Fruit fly (Drosophila melanogaster) whole organism, embryonic: ENCODE measurements around the gene Bicra.

Experiments used
- CG10959 ChIP-seq: fragments of 200-800 bp; sonication (Bioruptor generic); IDR thresholded peaks from 2 replicates; pipeline ENCODE4 v1.3.6; 2022; ENCODE audit warnings: missing biosample characterization, missing genetic modification characterization
- CG12155 ChIP-seq: fragments of 200-800 bp; sonication (Bioruptor generic); optimal IDR thresholded peaks from 3 replicates; lab custom pipeline; 2016; ENCODE audit warnings: missing biosample characterization, missing genetic modification characterization
- CG12744 ChIP-seq: fragments of 200-800 bp; sonication (Bioruptor generic); optimal IDR thresholded peaks from 2 replicates; lab custom pipeline; 2016; ENCODE audit warnings: missing biosample characterization, missing genetic modification characterization
- CG13123 ChIP-seq: fragments of 200-800 bp; sonication (Bioruptor generic); optimal IDR thresholded peaks from 2 replicates; lab custom pipeline; 2016; ENCODE audit warnings: missing biosample characterization, missing genetic modification characterization
- CG14050 ChIP-seq: fragments of 200-800 bp; sonication (Bioruptor generic); IDR thresholded peaks from 3 replicates; pipeline ENCODE4 v1.3.6; 2022; ENCODE audit warnings: missing biosample characterization, missing genetic modification characterization
- CG17186 ChIP-seq: fragments of 200-800 bp; sonication (Bioruptor generic); optimal IDR thresholded peaks from 3 replicates; lab custom pipeline; 2017; ENCODE audit warnings: missing biosample characterization, missing genetic modification reagents, missing genetic modification characterization
- CG17359 ChIP-seq: fragments of 200-800 bp; sonication (Bioruptor generic); optimal IDR thresholded peaks from 3 replicates; lab custom pipeline; 2018; ENCODE audit warnings: missing biosample characterization, mild to moderate bottlenecking, missing genetic modification characterization, moderate library complexity
- CG18476 ChIP-seq: fragments of 200-800 bp; sonication (Bioruptor generic); optimal IDR thresholded peaks from 2 replicates; lab custom pipeline; 2016; ENCODE audit warnings: missing biosample characterization, mild to moderate bottlenecking, missing genetic modification characterization
- CG2116 ChIP-seq: fragments of 200-800 bp; sonication (Bioruptor generic); optimal IDR thresholded peaks from 3 replicates; lab custom pipeline; 2018; ENCODE audit warnings: missing biosample characterization, mild to moderate bottlenecking, missing genetic modification characterization
- CG30020 ChIP-seq: fragments of 200-800 bp; optimal IDR thresholded peaks from 2 replicates; lab custom pipeline; 2019; ENCODE audit warnings: missing biosample characterization, mild to moderate bottlenecking, missing genetic modification characterization, moderate library complexity
- CG30403 ChIP-seq: fragments of 200-800 bp; sonication (Bioruptor generic); optimal IDR thresholded peaks from 3 replicates; lab custom pipeline; 2016; ENCODE audit warnings: missing biosample characterization, missing genetic modification characterization
- CG3163 ChIP-seq: fragments of 200-800 bp; sonication (Bioruptor generic); optimal IDR thresholded peaks from 3 replicates; lab custom pipeline; 2016; ENCODE audit warnings: missing biosample characterization, missing genetic modification characterization
- CG3726 ChIP-seq: fragments of 200-800 bp; sonication (Bioruptor generic); IDR thresholded peaks from 3 replicates; pipeline ENCODE4, ENCODE4 v1.3.6; 2022; ENCODE audit warnings: missing biosample characterization, missing genetic modification characterization
- CG6765 ChIP-seq: fragments of 200-800 bp; sonication (Bioruptor generic); optimal IDR thresholded peaks from 3 replicates; lab custom pipeline; 2017; ENCODE audit warnings: missing biosample characterization, mild to moderate bottlenecking, missing genetic modification characterization
- CG7357 ChIP-seq: fragments of 200-800 bp; sonication (Bioruptor generic); IDR thresholded peaks from 3 replicates; pipeline ENCODE4 v1.3.6; 2022; ENCODE audit warnings: missing biosample characterization, missing genetic modification characterization
- CG7928 ChIP-seq: fragments of 200-800 bp; sonication (Bioruptor generic); optimal IDR thresholded peaks from 2 replicates; lab custom pipeline; 2017; ENCODE audit warnings: missing biosample characterization, mild to moderate bottlenecking, missing genetic modification characterization
- CG9609 ChIP-seq: fragments of 200-800 bp; sonication (Bioruptor generic); optimal IDR thresholded peaks from 3 replicates; lab custom pipeline; 2016; ENCODE audit warnings: missing biosample characterization, missing genetic modification characterization
- D19A ChIP-seq: fragments of 200-800 bp; optimal IDR thresholded peaks from 3 replicates; lab custom pipeline; 2019; ENCODE audit warnings: missing biosample characterization, mild to moderate bottlenecking, missing genetic modification characterization, moderate library complexity
- Dp ChIP-seq: fragments of 200-800 bp; sonication (Bioruptor generic); optimal IDR thresholded peaks from 2 replicates; lab custom pipeline; 2018; ENCODE audit warnings: missing biosample characterization, mild to moderate bottlenecking, missing genetic modification characterization, moderate library complexity
- Ets97D ChIP-seq: fragments of 200-800 bp; sonication (Bioruptor generic); optimal IDR thresholded peaks from 3 replicates; lab custom pipeline; 2016; ENCODE audit warnings: missing biosample characterization, missing genetic modification characterization
- Gsc ChIP-seq: fragments of 200-800 bp; sonication (Bioruptor generic); IDR thresholded peaks from 2 replicates; pipeline ENCODE4 v1.3.6; 2022; ENCODE audit warnings: missing biosample characterization, missing genetic modification characterization
- Hr78 ChIP-seq, 2 experiments: fragments of 200-800 bp in 1 of 2; fragments of >200 bp in 1 of 2; sonication (Bioruptor generic) in 1 of 2; optimal IDR thresholded peaks; 2 replicates each; lab custom pipeline; 2017 to 2019; ENCODE audit warnings: missing biosample characterization in 2 of 2, missing genetic modification characterization in 2 of 2, mild to moderate bottlenecking in 1 of 2, moderate library complexity in 1 of 2
- Kr ChIP-seq: fragments of 200-800 bp; sonication (Bioruptor generic); optimal IDR thresholded peaks from 2 replicates; lab custom pipeline; 2017; ENCODE audit warnings: missing biosample characterization, mild to moderate bottlenecking, missing genetic modification characterization
- abd-A ChIP-seq: fragments of 200-800 bp; sonication (Bioruptor generic); optimal IDR thresholded peaks from 3 replicates; lab custom pipeline; 2019; ENCODE audit warnings: missing biosample characterization, mild to moderate bottlenecking, missing genetic modification characterization, moderate library complexity
- al ChIP-seq: fragments of 200-800 bp; sonication (Bioruptor generic); IDR thresholded peaks from 2 replicates; pipeline ENCODE4 v1.3.6; 2022; ENCODE audit warnings: missing biosample characterization, missing genetic modification characterization
- ap ChIP-seq: fragments of 200-800 bp; sonication (Bioruptor generic); IDR thresholded peaks from 2 replicates; pipeline ENCODE4 v1.3.6; 2022; ENCODE audit warnings: missing biosample characterization, missing genetic modification characterization
- caup ChIP-seq: fragments of 200-800 bp; sonication (Bioruptor generic); optimal IDR thresholded peaks from 3 replicates; lab custom pipeline; 2017; ENCODE audit warnings: missing biosample characterization, mild to moderate bottlenecking, missing genetic modification characterization, moderate library complexity; ENCODE audit not compliant: severe bottlenecking
- croc ChIP-seq: fragments of 200-800 bp; sonication (Bioruptor generic); conservative IDR thresholded peaks from 3 replicates; pipeline ENCODE4 v1.3.6; 2022; ENCODE audit warnings: missing biosample characterization, missing genetic modification characterization
- dm ChIP-seq: fragments of 200-800 bp; sonication (Bioruptor generic); optimal IDR thresholded peaks from 3 replicates; lab custom pipeline; 2016; ENCODE audit warnings: missing biosample characterization, missing genetic modification characterization
- dysf ChIP-seq: fragments of 200-800 bp; sonication (Bioruptor generic); IDR thresholded peaks from 3 replicates; pipeline ENCODE4 v1.3.6; 2022; ENCODE audit warnings: missing biosample characterization, missing genetic modification characterization
- eyg ChIP-seq: fragments of 200-800 bp; sonication (Bioruptor generic); optimal IDR thresholded peaks from 3 replicates; lab custom pipeline; 2016; ENCODE audit warnings: missing biosample characterization, missing genetic modification characterization
- fru ChIP-seq: fragments of >200 bp; optimal IDR thresholded peaks from 2 replicates; lab custom pipeline; 2017
- gem ChIP-seq: fragments of 200-800 bp; sonication (Bioruptor generic); optimal IDR thresholded peaks from 2 replicates; lab custom pipeline; 2019; ENCODE audit warnings: missing biosample characterization, mild to moderate bottlenecking, missing genetic modification characterization, moderate library complexity
- h ChIP-seq: fragments of >200 bp; optimal IDR thresholded peaks from 2 replicates; lab custom pipeline; 2017
- jing ChIP-seq: fragments of 200-800 bp; sonication (Bioruptor generic); optimal IDR thresholded peaks from 2 replicates; lab custom pipeline; 2018; ENCODE audit warnings: missing biosample characterization, mild to moderate bottlenecking, missing genetic modification characterization
- jumu ChIP-seq: fragments of 200-800 bp; sonication (Bioruptor generic); optimal IDR thresholded peaks from 3 replicates; lab custom pipeline; 2016; ENCODE audit warnings: missing biosample characterization, missing genetic modification characterization
- klu ChIP-seq: fragments of 200-800 bp; sonication (Bioruptor generic); IDR thresholded peaks from 2 replicates; pipeline ENCODE4 v1.3.6; 2022; ENCODE audit warnings: missing biosample characterization, missing genetic modification characterization
- knrl ChIP-seq: fragments of 200-800 bp; sonication (Bioruptor generic); IDR thresholded peaks from 3 replicates; pipeline ENCODE4 v1.3.6; 2022; ENCODE audit warnings: missing biosample characterization, missing genetic modification characterization; ENCODE audit not compliant: partially characterized antibody
- luna ChIP-seq: fragments of 200-800 bp; sonication (Bioruptor generic); optimal IDR thresholded peaks from 2 replicates; lab custom pipeline; 2016; ENCODE audit warnings: missing biosample characterization, missing genetic modification characterization
- mirr ChIP-seq: fragments of 200-800 bp; sonication (Bioruptor generic); optimal IDR thresholded peaks from 3 replicates; lab custom pipeline; 2018; ENCODE audit warnings: missing biosample characterization, mild to moderate bottlenecking, missing genetic modification characterization
- sens ChIP-seq: fragments of 200-800 bp; sonication (Bioruptor generic); peaks from one replicate; lab custom pipeline; 2016; ENCODE audit warnings: missing biosample characterization, missing genetic modification characterization
- sim ChIP-seq: fragments of 200-800 bp; sonication (Bioruptor generic); IDR thresholded peaks from 2 replicates; pipeline ENCODE4 v1.3.6; 2022; ENCODE audit warnings: missing biosample characterization, missing genetic modification characterization
- sisA ChIP-seq: fragments of 200-800 bp; sonication (Bioruptor generic); IDR thresholded peaks from 2 replicates; pipeline ENCODE4 v1.3.6; 2022; ENCODE audit warnings: missing biosample characterization, missing genetic modification characterization
- sr ChIP-seq: fragments of 200-800 bp; sonication (Bioruptor generic); IDR thresholded peaks from 3 replicates; pipeline ENCODE4 v1.3.6; 2022; ENCODE audit warnings: missing biosample characterization, missing genetic modification characterization
- ssp ChIP-seq: fragments of 200-800 bp; sonication (Bioruptor generic); IDR thresholded peaks from 2 replicates; pipeline ENCODE4 v1.3.6; 2022; ENCODE audit warnings: missing biosample characterization, missing genetic modification characterization
- tin ChIP-seq: fragments of 200-800 bp; sonication (Bioruptor generic); optimal IDR thresholded peaks from 3 replicates; lab custom pipeline; 2016; ENCODE audit warnings: missing biosample characterization, missing genetic modification characterization
- tio ChIP-seq: fragments of 200-800 bp; sonication (Bioruptor generic); optimal IDR thresholded peaks from 2 replicates; lab custom pipeline; 2017; ENCODE audit warnings: missing biosample characterization, missing genetic modification characterization, inconsistent platforms
- zen ChIP-seq: fragments of 200-800 bp; sonication (Bioruptor generic); optimal IDR thresholded peaks from 3 replicates; lab custom pipeline; 2018; ENCODE audit warnings: missing biosample characterization, mild to moderate bottlenecking, missing genetic modification characterization, moderate library complexity
- zfh2 ChIP-seq: fragments of 200-800 bp; sonication (Bioruptor generic); optimal IDR thresholded peaks from 2 replicates; lab custom pipeline; 2016; ENCODE audit warnings: missing biosample characterization, missing genetic modification characterization

Bicra gene

dm6 chr3R:29157418-29158398 is 94.9 kb downstream of the Bicra start, which contains the start of gene rdog (continued):
- TF ChIP-seq CG14050 (GFP tag; lab: Robert Waterston, UW) (peak; percentile 41; the same call in 1 of the 3 replicates), klu (GFP tag; lab: Robert Waterston, UW) (peak; percentile 68; the same call in 1 of the 2 replicates), abd-A (tag; lab: Kevin White, UChicago) (peak; percentile 64), Dp (GFP tag; lab: Kevin White, UChicago) (no peak), CG17359 (peak; percentile 61), D19A (tag; lab: Kevin White, UChicago) (peak; percentile 66), sr (GFP tag; lab: Robert Waterston, UW) (no peak), ap (GFP tag; lab: Robert Waterston, UW) (no peak), Ets97D (GFP tag; lab: Kevin White, UChicago) (peak; percentile 39), tin (GFP tag; lab: Kevin White, UChicago) (peak; percentile 85), gem (tag; lab: Kevin White, UChicago) (peak; percentile 86), CG18476 (GFP tag; lab: Kevin White, UChicago) (peak; percentile 85), CG13123 (GFP tag; lab: Kevin White, UChicago) (peak; percentile 57), CG12155 (GFP tag; lab: Kevin White, UChicago) (peak; percentile 69), h (lab: Kevin White, UChicago) (no peak), sens (GFP tag; lab: Kevin White, UChicago) (peak; percentile 98), CG7928 (GFP tag; lab: Kevin White, UChicago) (peak; percentile 30), fru (no peak), al (GFP tag; lab: Robert Waterston, UW) (peak; percentile 27; the same call in 1 of the 2 replicates), jing (GFP tag; lab: Kevin White, UChicago) (no peak), knrl (GFP tag; lab: Robert Waterston, UW) (no peak; the same call in 2 of the 3 replicates), CG3726 (no peak), CG30020 (tag; lab: Kevin White, UChicago) (peak; percentile 46), sisA (GFP tag; lab: Robert Waterston, UW) (peak; percentile 69), zen (tag; lab: Kevin White, UChicago) (peak; percentile 77), tio (GFP tag; lab: Kevin White, UChicago) (peak; percentile 38), dysf (GFP tag; lab: Robert Waterston, UW) (peak; percentile 77), CG17186 (peak; percentile 46), dm (GFP tag; lab: Kevin White, UChicago) (peak; percentile 78), ssp (GFP tag; lab: Robert Waterston, UW) (peak; percentile 51; the same call in 1 of the 2 replicates), croc (GFP tag; lab: Robert Waterston, UW) (peak; percentile 68), CG2116 (GFP tag; lab: Kevin White, UChicago) (peak; percentile 69), sim (GFP tag; lab: Robert Waterston, UW) (no peak), eyg (GFP tag; lab: Kevin White, UChicago) (peak; percentile 33), CG12744 (GFP tag; lab: Kevin White, UChicago) (peak; percentile 74), Hr78 (GFP tag; optimal IDR thresholded peaks at IDR 0.05; lab: Kevin White, UChicago) (no peak), caup (peak; percentile 75), CG10959 (GFP tag; lab: Robert Waterston, UW) (no peak), mirr (peak; percentile 57), CG30403 (GFP tag; lab: Kevin White, UChicago) (peak; percentile 88), CG7357 (GFP tag; lab: Robert Waterston, UW) (peak; percentile 56; the same call in 2 of the 3 replicates), CG3163 (GFP tag; lab: Kevin White, UChicago) (peak; percentile 69), Gsc (GFP tag; lab: Robert Waterston, UW) (no peak; the same call in 1 of the 2 replicates), CG6765 (GFP tag; lab: Kevin White, UChicago) (peak; percentile 46), luna (GFP tag; lab: Kevin White, UChicago) (peak; percentile 47), jumu (GFP tag; lab: Kevin White, UChicago) (peak; percentile 64), CG9609 (peak; percentile 75), Kr (GFP tag; lab: Kevin White, UChicago) (peak; percentile 82), zfh2 (GFP tag; lab: Kevin White, UChicago) (peak; percentile 76)
